Fruit fly (Drosophila melanogaster): ENCODE data around the gene B52.

Gene B52

DNA sequence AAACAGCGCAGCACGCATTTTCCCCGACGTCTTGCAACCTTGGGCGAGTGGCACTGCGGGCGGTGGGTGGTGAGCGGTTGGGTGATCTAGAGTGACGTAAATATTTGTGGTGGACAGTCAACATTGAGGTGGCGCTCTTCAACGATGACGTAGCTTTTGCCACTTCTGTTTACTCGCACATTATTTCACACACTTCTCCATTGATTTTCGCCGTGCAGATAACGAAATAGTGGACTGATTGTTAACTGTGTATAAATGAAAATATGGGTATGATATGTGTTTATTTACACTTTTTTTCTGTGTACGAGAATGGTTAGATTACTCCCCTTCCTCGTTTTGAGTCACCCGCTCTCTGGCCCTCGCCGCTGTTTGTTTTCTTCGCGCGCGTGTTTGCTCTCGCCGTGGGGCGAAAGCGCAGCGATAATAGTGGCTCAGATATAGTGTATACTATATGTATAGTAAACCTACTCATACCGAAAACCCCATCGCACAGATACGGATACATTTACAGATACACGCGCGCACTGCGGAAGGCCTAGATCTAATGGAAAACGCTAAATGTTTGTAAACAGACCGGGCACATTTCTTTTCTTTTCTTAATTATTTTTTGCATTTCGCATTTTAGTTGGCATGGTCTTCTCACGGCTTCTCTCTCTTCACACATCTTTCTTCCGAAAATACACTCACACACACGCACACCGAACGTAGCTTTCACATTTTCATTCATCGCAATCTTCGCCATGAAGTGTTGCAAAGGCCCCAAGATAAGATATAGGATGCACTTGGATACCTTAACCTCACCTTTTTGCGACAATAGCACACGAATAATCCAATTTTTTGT lies 25.5 kb downstream of the B52 start, which contains the start of gene omd (continued):
- TF ChIP-seq mirr (GFP tag; optimal IDR thresholded peaks at IDR 0.05) (peak; percentile 82), Doc3 (GFP tag; IDR thresholded peaks at IDR 0.05; ENCODE audit: partially characterized antibody) (no peak), unpg (GFP tag; optimal IDR thresholded peaks at IDR 0.05) (no peak), CG4820 (GFP tag; optimal IDR thresholded peaks at IDR 0.05) (peak; percentile 23), CG8290 (GFP tag; optimal IDR thresholded peaks at IDR 0.05) (no peak), CG8290 (tag; optimal IDR thresholded peaks at IDR 0.05) (peak in 1 of 2 experiments; percentile 51), pan (optimal IDR thresholded peaks at IDR 0.05) (no peak), pan (GFP tag; optimal IDR thresholded peaks at IDR 0.05 in 1 of 2, IDR thresholded peaks at IDR 0.05 in 1 of 2) (peak in 1 of 2 experiments; percentile 43), CG6272 (GFP tag; IDR thresholded peaks at IDR 0.05) (no peak), CG34224 (GFP tag; IDR thresholded peaks at IDR 0.05; ENCODE audit: partially characterized antibody) (no peak), CG10654 (GFP tag; optimal IDR thresholded peaks at IDR 0.05) (peak; percentile 5), CG9797 (GFP tag; optimal IDR thresholded peaks at IDR 0.05) (no peak), seq (GFP tag; IDR thresholded peaks at IDR 0.05) (peak; percentile 51), CG17612 (GFP tag; IDR thresholded peaks at IDR 0.05) (peak; percentile 45; the same call in 1 of the 2 replicates), GATAe (GFP tag; conservative IDR thresholded peaks at IDR 0.05) (no peak), bab2 (GFP tag; optimal IDR thresholded peaks at IDR 0.05) (peak; percentile 79), CG13123 (GFP tag; optimal IDR thresholded peaks at IDR 0.05) (peak; percentile 33), CG13287 (GFP tag; IDR thresholded peaks at IDR 0.05; ENCODE audit: partially characterized antibody) (0 out of 2 replicates have a peak, but pooled peaks have one; percentile 23), zfh1 (GFP tag; IDR thresholded peaks at IDR 0.05) (peak; percentile 33; the same call in 1 of the 3 replicates), zen2 (GFP tag; IDR thresholded peaks at IDR 0.05; ENCODE audit: partially characterized antibody) (no peak), CG2889 (GFP tag; IDR thresholded peaks at IDR 0.05) (no peak), fu2 (GFP tag; optimal IDR thresholded peaks at IDR 0.05) (no peak), CG10366 (GFP tag; IDR thresholded peaks at IDR 0.05) (peak; percentile 47), Rfx (GFP tag; IDR thresholded peaks at IDR 0.05) (peak; percentile 72), CG13894 (tag; optimal IDR thresholded peaks at IDR 0.05) (no peak), Fer2 (tag; optimal IDR thresholded peaks at IDR 0.05) (no peak), Xrp1 (GFP tag; IDR thresholded peaks at IDR 0.05) (peak; percentile 81), dan (GFP tag; IDR thresholded peaks at IDR 0.05) (no peak), CG11723 (GFP tag; optimal IDR thresholded peaks at IDR 0.05) (no peak), CG11085 (GFP tag; IDR thresholded peaks at IDR 0.05) (no peak), Dek (tag; optimal IDR thresholded peaks at IDR 0.05) (peak; percentile 52), Pdp1 (GFP tag; optimal IDR thresholded peaks at IDR 0.05) (peak; percentile 43 to 83), CG15073 (GFP tag; optimal IDR thresholded peaks at IDR 0.05) (no peak), CG15479 (GFP tag; optimal IDR thresholded peaks at IDR 0.05) (peak; percentile 15), az2 (GFP tag; optimal IDR thresholded peaks at IDR 0.05) (no peak), Bdp1 (GFP tag; optimal IDR thresholded peaks at IDR 0.05) (peak; percentile 14), scrt (GFP tag; optimal IDR thresholded peaks at IDR 0.05) (no peak), CG9215 (GFP tag; IDR thresholded peaks at IDR 0.05) (no peak), h (optimal IDR thresholded peaks at IDR 0.05) (no peak), abd-A (tag; optimal IDR thresholded peaks at IDR 0.05) (no peak), CG10462 (GFP tag; optimal IDR thresholded peaks at IDR 0.05) (peak; percentile 31), CG7372 (GFP tag; IDR thresholded peaks at IDR 0.05) (no peak), Bgb (GFP tag; IDR thresholded peaks at IDR 0.05; ENCODE audit: partially characterized antibody) (0 out of 2 replicates have a peak, but pooled peaks have one; percentile 15), tin (GFP tag; optimal IDR thresholded peaks at IDR 0.05) (peak; percentile 6), CG18476 (GFP tag; optimal IDR thresholded peaks at IDR 0.05) (peak; percentile 5), cwo (GFP tag; optimal IDR thresholded peaks at IDR 0.05) (peak; percentile 61), ac (GFP tag; optimal IDR thresholded peaks at IDR 0.05) (peak; percentile 74), hth (optimal IDR thresholded peaks at IDR 0.05) (no peak), CG2678 (tag; optimal IDR thresholded peaks at IDR 0.05) (no peak), tio (GFP tag; optimal IDR thresholded peaks at IDR 0.05) (no peak)
